Fruit fly (Drosophila melanogaster): ENCODE measurements around the gene CG33310.

DNA sequence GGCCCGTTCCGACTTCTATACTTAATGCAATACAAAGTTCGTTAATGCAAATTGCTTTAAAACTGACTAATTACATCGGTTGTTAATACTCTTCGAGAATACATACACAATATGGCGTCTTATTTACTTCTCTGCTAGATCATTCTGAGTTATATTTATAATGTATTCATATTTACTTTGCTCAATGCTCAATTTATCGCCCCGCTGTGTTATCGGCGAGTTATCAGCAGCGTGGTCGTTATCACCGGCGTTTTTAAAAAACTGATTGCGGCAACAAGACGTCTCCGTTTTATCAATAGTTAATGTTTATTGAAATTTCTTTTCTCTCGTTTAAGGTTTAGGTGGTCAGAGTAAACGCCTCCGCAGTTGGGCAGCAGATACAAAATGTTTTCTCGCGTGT, 32.3 kb downstream of the CG33310 start:
- TF ChIP-seq psq (optimal IDR thresholded peaks at IDR 0.05) = no peak
- TF ChIP-seq Myc (optimal IDR thresholded peaks at IDR 0.05) = no peak
- no peak for TF ChIP-seq insv (optimal IDR thresholded peaks at IDR 0.05)
- no peak for TF ChIP-seq h (optimal IDR thresholded peaks at IDR 0.05)
- no peak for TF ChIP-seq Sin3A (optimal IDR thresholded peaks at IDR 0.05)
- no peak for TF ChIP-seq ttk (optimal IDR thresholded peaks at IDR 0.05)
